Fruit fly (Drosophila melanogaster) whole organism, embryonic: Measurements from ENCODE around the gene CG10663.

Experiments used
- Adf1 ChIP-seq: fragments of 200-800 bp; sonication (Bioruptor generic); IDR thresholded peaks from 2 replicates; pipeline ENCODE4 v1.3.6; 2022; ENCODE audit warnings: missing biosample characterization, missing genetic modification characterization
- Aef1 ChIP-seq: fragments of 200-800 bp; sonication (Bioruptor generic); IDR thresholded peaks from 3 replicates; pipeline ENCODE4 v1.3.6; 2022; ENCODE audit warnings: missing biosample characterization, missing genetic modification characterization
- Bteb2 ChIP-seq: fragments of 200-800 bp; sonication (Bioruptor generic); optimal IDR thresholded peaks from 2 replicates; lab custom pipeline; 2016; ENCODE audit warnings: missing biosample characterization, missing genetic modification characterization
- CG11247 ChIP-seq: fragments of 200-800 bp; sonication (Bioruptor generic); IDR thresholded peaks from 2 replicates; pipeline ENCODE4 v1.3.6; 2022; ENCODE audit warnings: missing biosample characterization, missing genetic modification characterization
- CG11695 ChIP-seq: fragments of 200-800 bp; sonication (Bioruptor generic); IDR thresholded peaks from 3 replicates; pipeline ENCODE4 v1.3.6; 2022; ENCODE audit warnings: missing biosample characterization, missing genetic modification characterization
- CG14667 ChIP-seq: fragments of 200-800 bp; sonication (Bioruptor generic); IDR thresholded peaks from 2 replicates; pipeline ENCODE4 v1.3.6; 2022; ENCODE audit warnings: missing biosample characterization, missing genetic modification characterization
- CG15269 ChIP-seq: fragments of 200-800 bp; sonication (Bioruptor generic); optimal IDR thresholded peaks from 2 replicates; lab custom pipeline; 2018; ENCODE audit warnings: missing biosample characterization, mild to moderate bottlenecking, missing genetic modification characterization, moderate library complexity
- CG1602 ChIP-seq: fragments of 200-800 bp; sonication (Bioruptor generic); optimal IDR thresholded peaks from 3 replicates; lab custom pipeline; 2016; ENCODE audit warnings: missing biosample characterization, missing genetic modification characterization
- CG1603 ChIP-seq: fragments of 200-800 bp; sonication (Bioruptor generic); optimal IDR thresholded peaks from 2 replicates; lab custom pipeline; 2019; ENCODE audit warnings: missing biosample characterization, mild to moderate bottlenecking, missing genetic modification characterization, moderate library complexity
- CG17328 ChIP-seq: fragments of 200-800 bp; sonication (Bioruptor generic); IDR thresholded peaks from 2 replicates; pipeline ENCODE4 v1.3.6; 2022; ENCODE audit warnings: missing biosample characterization, missing genetic modification characterization
- CG17359 ChIP-seq: fragments of 200-800 bp; sonication (Bioruptor generic); optimal IDR thresholded peaks from 3 replicates; lab custom pipeline; 2018; ENCODE audit warnings: missing biosample characterization, mild to moderate bottlenecking, missing genetic modification characterization, moderate library complexity
- CG17568 ChIP-seq: fragments of 200-800 bp; sonication (Bioruptor generic); optimal IDR thresholded peaks from 2 replicates; lab custom pipeline; 2018; ENCODE audit warnings: missing biosample characterization, mild to moderate bottlenecking, missing genetic modification characterization, moderate library complexity
- CG1792 ChIP-seq: fragments of 200-800 bp; sonication (Bioruptor generic); optimal IDR thresholded peaks from 2 replicates; lab custom pipeline; 2016; ENCODE audit warnings: missing biosample characterization, missing genetic modification characterization
- CG31388 ChIP-seq: fragments of 200-800 bp; sonication (Bioruptor generic); optimal IDR thresholded peaks from 2 replicates; lab custom pipeline; 2016; ENCODE audit warnings: missing biosample characterization, missing genetic modification characterization
- CG3163 ChIP-seq: fragments of 200-800 bp; sonication (Bioruptor generic); optimal IDR thresholded peaks from 3 replicates; lab custom pipeline; 2016; ENCODE audit warnings: missing biosample characterization, missing genetic modification characterization
- CG32772 ChIP-seq: fragments of 200-800 bp; sonication (Bioruptor generic); IDR thresholded peaks from 2 replicates; pipeline ENCODE4 v1.3.6; 2022; ENCODE audit warnings: missing biosample characterization, missing genetic modification characterization
- CG3281 ChIP-seq: fragments of 200-800 bp; sonication (Bioruptor generic); optimal IDR thresholded peaks from 3 replicates; lab custom pipeline; 2017; ENCODE audit warnings: missing biosample characterization, mild to moderate bottlenecking, missing genetic modification characterization
- CG42726 ChIP-seq: fragments of 200-800 bp; sonication (Bioruptor generic); IDR thresholded peaks from 2 replicates; pipeline ENCODE4 v1.3.6; 2022; ENCODE audit warnings: missing biosample characterization, missing genetic modification characterization; ENCODE audit not compliant: partially characterized antibody
- CG5180 ChIP-seq: fragments of 200-800 bp; sonication (Bioruptor generic); optimal IDR thresholded peaks from 3 replicates; lab custom pipeline; 2017; ENCODE audit warnings: missing biosample characterization, missing genetic modification characterization, mild to moderate bottlenecking, moderate library complexity, missing genetic modification reagents
- CG6175 ChIP-seq: fragments of 200-800 bp; sonication (Bioruptor generic); IDR thresholded peaks from 3 replicates; pipeline ENCODE4 v1.3.6; 2022; ENCODE audit warnings: missing biosample characterization, missing genetic modification characterization
- CG6683 ChIP-seq: fragments of 200-800 bp; sonication (Bioruptor generic); optimal IDR thresholded peaks from 2 replicates; lab custom pipeline; 2017; ENCODE audit warnings: missing biosample characterization, mild to moderate bottlenecking, missing genetic modification characterization, missing genetic modification reagents
- CG6689 ChIP-seq: fragments of 200-800 bp; sonication (Bioruptor generic); IDR thresholded peaks from 2 replicates; pipeline ENCODE4 v1.3.6; 2022; ENCODE audit warnings: missing biosample characterization, missing genetic modification characterization
- CG7987 ChIP-seq: fragments of 200-800 bp; sonication (Bioruptor generic); optimal IDR thresholded peaks from 2 replicates; lab custom pipeline; 2018; ENCODE audit warnings: missing biosample characterization, mild to moderate bottlenecking, missing genetic modification characterization, moderate library complexity
- CG8089 ChIP-seq: fragments of 200-800 bp; sonication (Bioruptor generic); optimal IDR thresholded peaks from 3 replicates; lab custom pipeline; 2016; ENCODE audit warnings: missing biosample characterization, missing genetic modification characterization
- CkIIα-i1 ChIP-seq: fragments of 200-800 bp; sonication (Bioruptor generic); IDR thresholded peaks from 2 replicates; pipeline ENCODE4 v1.3.6; 2022; ENCODE audit warnings: missing biosample characterization, missing genetic modification characterization
- Dip2 ChIP-seq: fragments of 200-800 bp; sonication (Bioruptor generic); IDR thresholded peaks from 2 replicates; pipeline ENCODE4 v1.3.6; 2022; ENCODE audit warnings: missing biosample characterization, missing genetic modification characterization
- Dip3 ChIP-seq: fragments of 200-800 bp; sonication (Bioruptor generic); optimal IDR thresholded peaks from 3 replicates; lab custom pipeline; 2016; ENCODE audit warnings: missing biosample characterization, missing genetic modification characterization
- Dll ChIP-seq: fragments of 200-800 bp; sonication (Bioruptor generic); IDR thresholded peaks from 4 replicates; pipeline ENCODE4 v1.3.6; 2022; ENCODE audit warnings: missing biosample characterization, missing genetic modification characterization; ENCODE audit not compliant: partially characterized antibody
- Fer2 ChIP-seq: fragments of 200-800 bp; sonication (Bioruptor generic); optimal IDR thresholded peaks from 2 replicates; lab custom pipeline; 2018; ENCODE audit warnings: missing biosample characterization, mild to moderate bottlenecking, missing genetic modification characterization, moderate library complexity
- HmgZ ChIP-seq: fragments of 200-800 bp; sonication (Bioruptor generic); optimal IDR thresholded peaks from 2 replicates; lab custom pipeline; 2018; ENCODE audit warnings: missing biosample characterization, mild to moderate bottlenecking, missing genetic modification characterization
- MESR4 ChIP-seq: fragments of 200-800 bp; sonication (Bioruptor generic); optimal IDR thresholded peaks from 2 replicates; lab custom pipeline; 2018; ENCODE audit warnings: missing biosample characterization, mild to moderate bottlenecking, missing genetic modification characterization, moderate library complexity
- NC2α ChIP-seq: fragments of 200-800 bp; sonication (Bioruptor generic); optimal IDR thresholded peaks from 2 replicates; lab custom pipeline; 2016; ENCODE audit warnings: missing biosample characterization, missing genetic modification characterization
- NFAT ChIP-seq: fragments of 200-800 bp; sonication (Bioruptor generic); IDR thresholded peaks from 2 replicates; pipeline ENCODE4 v1.3.6; 2022; ENCODE audit warnings: missing biosample characterization, missing genetic modification characterization
- Nf-YA ChIP-seq: fragments of 200-800 bp; sonication (Bioruptor generic); IDR thresholded peaks from 2 replicates; pipeline ENCODE4 v1.3.6; 2022; ENCODE audit warnings: missing biosample characterization, missing genetic modification characterization
- Oli ChIP-seq: fragments of 200-800 bp; sonication (Bioruptor generic); optimal IDR thresholded peaks from 2 replicates; lab custom pipeline; 2018; ENCODE audit warnings: missing biosample characterization, mild to moderate bottlenecking, missing genetic modification characterization, moderate library complexity
- Ravus ChIP-seq: fragments of 200-800 bp; sonication (Bioruptor generic); IDR thresholded peaks from 2 replicates; pipeline ENCODE4 v1.3.6; 2022; ENCODE audit warnings: missing biosample characterization, missing genetic modification characterization
- Trl ChIP-seq, 3 experiments: fragments of >200 bp in 2 of 3; fragments of 200-800 bp in 1 of 3; sonication (Bioruptor generic) in 1 of 3; optimal IDR thresholded peaks; 2 replicates in 1 of 3; 3 replicates in 2 of 3; lab custom pipeline; 2016 to 2017; ENCODE audit warnings: missing biosample characterization in 1 of 3, missing genetic modification characterization in 1 of 3
- ab ChIP-seq: fragments of 200-800 bp; sonication (Bioruptor generic); optimal IDR thresholded peaks from 2 replicates; lab custom pipeline; 2016; ENCODE audit warnings: missing biosample characterization, missing genetic modification characterization
- caup ChIP-seq: fragments of 200-800 bp; sonication (Bioruptor generic); optimal IDR thresholded peaks from 3 replicates; lab custom pipeline; 2017; ENCODE audit warnings: missing biosample characterization, mild to moderate bottlenecking, missing genetic modification characterization, moderate library complexity; ENCODE audit not compliant: severe bottlenecking
- en ChIP-seq: fragments of 200-800 bp; sonication (Bioruptor generic); optimal IDR thresholded peaks from 2 replicates; lab custom pipeline; 2016; ENCODE audit warnings: missing biosample characterization, missing genetic modification characterization
- gro ChIP-seq: fragments of 200-800 bp; sonication (Bioruptor generic); optimal IDR thresholded peaks from 2 replicates; lab custom pipeline; 2016; ENCODE audit warnings: missing biosample characterization, missing genetic modification characterization
- jigr1 ChIP-seq: fragments of 200-800 bp; sonication (Bioruptor generic); IDR thresholded peaks from 3 replicates; pipeline ENCODE4 v1.3.6; 2022; ENCODE audit warnings: missing biosample characterization, missing genetic modification characterization
- kay ChIP-seq: fragments of 200-800 bp; sonication (Bioruptor generic); optimal IDR thresholded peaks from 2 replicates; lab custom pipeline; 2016; ENCODE audit warnings: missing biosample characterization, missing genetic modification characterization
- mam ChIP-seq: fragments of 200-800 bp; sonication (Bioruptor generic); optimal IDR thresholded peaks from 3 replicates; lab custom pipeline; 2016; ENCODE audit warnings: missing biosample characterization, missing genetic modification characterization
- nmo ChIP-seq: fragments of 200-800 bp; sonication (Bioruptor generic); optimal IDR thresholded peaks from 2 replicates; lab custom pipeline; 2018; ENCODE audit warnings: missing biosample characterization, mild to moderate bottlenecking, missing genetic modification characterization, moderate library complexity
- slbo ChIP-seq: fragments of 200-800 bp; sonication (Bioruptor generic); IDR thresholded peaks from 2 replicates; pipeline ENCODE4 v1.3.6; 2022; ENCODE audit warnings: missing biosample characterization, missing genetic modification characterization
- tap ChIP-seq: fragments of 200-800 bp; optimal IDR thresholded peaks from 3 replicates; lab custom pipeline; 2019; ENCODE audit warnings: missing biosample characterization, mild to moderate bottlenecking, missing genetic modification characterization, moderate library complexity
- vnd ChIP-seq: fragments of 200-800 bp; sonication (Bioruptor generic); IDR thresholded peaks from 3 replicates; pipeline ENCODE4 v1.3.6; 2022; ENCODE audit warnings: missing biosample characterization, missing genetic modification characterization; ENCODE audit not compliant: partially characterized antibody
- wor ChIP-seq: fragments of 200-800 bp; sonication (Bioruptor generic); IDR thresholded peaks from 2 replicates; pipeline ENCODE4 v1.3.6; 2022; ENCODE audit warnings: missing biosample characterization, missing genetic modification characterization

The CG10663 gene

dm6 chr3L:12456916-12457662 is 27.7 kb downstream of the CG10663 start (continued):
- TF ChIP-seq CG17359 (tag; lab: Kevin White, UChicago) (peak; percentile 82), CG6683 (GFP tag; lab: Kevin White, UChicago) (no peak), caup (peak; percentile 42), CG5180 (GFP tag; lab: Kevin White, UChicago) (peak; percentile 93), jigr1 (no peak), CG7987 (GFP tag; lab: Kevin White, UChicago) (no peak), HmgZ (tag; lab: Kevin White, UChicago) (peak; percentile 5), CkIIα-i1 (GFP tag; lab: Robert Waterston, UW) (no peak), CG17568 (GFP tag; lab: Kevin White, UChicago) (peak; percentile 51), MESR4 (no peak), CG8089 (GFP tag; lab: Kevin White, UChicago) (no peak), NFAT (no peak), Trl (optimal IDR thresholded peaks at IDR 0.05; lab: Kevin White, UChicago) (no peak), Trl (GFP tag; optimal IDR thresholded peaks at IDR 0.05; lab: Kevin White, UChicago) (peak; percentile 45), mam (GFP tag; lab: Kevin White, UChicago) (peak; percentile 16), CG11695 (GFP tag; lab: Robert Waterston, UW) (peak; percentile 77; the same call in 2 of the 3 replicates), wor (GFP tag; lab: Robert Waterston, UW) (peak; percentile 47), CG14667 (GFP tag; lab: Robert Waterston, UW) (0 out of 2 replicates have a peak, but pooled peaks have one; percentile 24), gro (GFP tag; lab: Kevin White, UChicago) (no peak), CG32772 (peak; percentile 56), vnd (GFP tag; lab: Robert Waterston, UW) (no peak), kay (GFP tag; lab: Kevin White, UChicago) (peak; percentile 51), Nf-YA (GFP tag; lab: Robert Waterston, UW) (0 out of 2 replicates have a peak, but pooled peaks have one; percentile 16), CG1792 (GFP tag; lab: Kevin White, UChicago) (no peak), CG1602 (peak; percentile 77), Bteb2 (GFP tag; lab: Kevin White, UChicago) (peak; percentile 49), NC2α (GFP tag; lab: Kevin White, UChicago) (no peak), tap (tag; lab: Kevin White, UChicago) (peak; percentile 71), CG17328 (GFP tag; lab: Robert Waterston, UW) (peak; percentile 75), Aef1 (peak; percentile 28; the same call in 2 of the 3 replicates), Fer2 (no peak), nmo (GFP tag; lab: Kevin White, UChicago) (peak; percentile 94), CG3163 (no peak), slbo (GFP tag; lab: Robert Waterston, UW) (peak; percentile 44; the same call in 1 of the 2 replicates), Ravus (no peak), Oli (tag; lab: Kevin White, UChicago) (peak; percentile 87), CG42726 (GFP tag; lab: Robert Waterston, UW) (no peak), CG11247 (no peak), Adf1 (GFP tag; lab: Robert Waterston, UW) (no peak), ab (GFP tag; lab: Kevin White, UChicago) (no peak), CG15269 (tag; lab: Kevin White, UChicago) (peak; percentile 76), Dll (GFP tag; lab: Robert Waterston, UW) (no peak), CG1603 (peak; percentile 37), Dip3 (GFP tag; lab: Kevin White, UChicago) (no peak), en (no peak), CG31388 (peak; percentile 50), CG6175 (no peak), Dip2 (GFP tag; lab: Robert Waterston, UW) (no peak), CG3281 (GFP tag; lab: Kevin White, UChicago) (no peak), CG6689 (peak; percentile 71; the same call in 1 of the 2 replicates)
